Worm (Caenorhabditis elegans): Measurements from ENCODE around the gene Y24D9A.6.

- TF ChIP-seq B0336.3 (GFP tag; IDR thresholded peaks at IDR 0.05) (no peak), nfya-2 (GFP tag; IDR thresholded peaks at IDR 0.05) (no peak), ceh-40 (GFP tag; IDR thresholded peaks at IDR 0.05) (no peak), egrh-3 (GFP tag; IDR thresholded peaks at IDR 0.05) (no peak), snpc-1.1 (tag; optimal IDR thresholded peaks at IDR 0.05; ENCODE audit: insufficient read depth) (no peak), rpc-1 (optimal IDR thresholded peaks at IDR 0.05) (no peak), rpc-1 (tag; optimal IDR thresholded peaks at IDR 0.05) (no peak)
Observed at ce11 chrIV:4447284-4447366, 46.9 kb upstream of the Y24D9A.6 start, which contains the start of gene chat-1.
